Fruit fly (Drosophila melanogaster) whole organism, embryonic: ENCODE data around the gene simj.

Experiments
- Abd-B ChIP-seq: fragments of 200-800 bp; sonication (Bioruptor generic); optimal IDR thresholded peaks from 2 replicates; lab custom pipeline; 2018; ENCODE audit warnings: missing biosample characterization, mild to moderate bottlenecking, missing genetic modification characterization, moderate library complexity
- Adf1 ChIP-seq: fragments of 200-800 bp; sonication (Bioruptor generic); IDR thresholded peaks from 2 replicates; pipeline ENCODE4 v1.3.6; 2022; ENCODE audit warnings: missing biosample characterization, missing genetic modification characterization
- Atf-2 ChIP-seq: fragments of 200-800 bp; sonication (Bioruptor generic); optimal IDR thresholded peaks from 2 replicates; lab custom pipeline; 2016; ENCODE audit warnings: missing biosample characterization, missing genetic modification characterization
- Bgb ChIP-seq: fragments of 200-800 bp; sonication (Bioruptor generic); IDR thresholded peaks from 2 replicates; pipeline ENCODE4 v1.3.6; 2022; ENCODE audit warnings: missing biosample characterization, missing genetic modification characterization; ENCODE audit not compliant: partially characterized antibody
- Bteb2 ChIP-seq: fragments of 200-800 bp; sonication (Bioruptor generic); optimal IDR thresholded peaks from 2 replicates; lab custom pipeline; 2016; ENCODE audit warnings: missing biosample characterization, missing genetic modification characterization
- CG10462 ChIP-seq: fragments of 200-800 bp; sonication (Bioruptor generic); optimal IDR thresholded peaks from 2 replicates; lab custom pipeline; 2016; ENCODE audit warnings: missing biosample characterization, missing genetic modification characterization
- CG11093 ChIP-seq: fragments of 200-800 bp; sonication (Bioruptor generic); IDR thresholded peaks from 3 replicates; pipeline ENCODE4 v1.3.6; 2022; ENCODE audit warnings: missing biosample characterization, missing genetic modification characterization
- CG12744 ChIP-seq: fragments of 200-800 bp; sonication (Bioruptor generic); optimal IDR thresholded peaks from 2 replicates; lab custom pipeline; 2016; ENCODE audit warnings: missing biosample characterization, missing genetic modification characterization
- CG14050 ChIP-seq: fragments of 200-800 bp; sonication (Bioruptor generic); IDR thresholded peaks from 3 replicates; pipeline ENCODE4 v1.3.6; 2022; ENCODE audit warnings: missing biosample characterization, missing genetic modification characterization
- CG15696 ChIP-seq: fragments of 200-800 bp; sonication (Bioruptor generic); optimal IDR thresholded peaks from 2 replicates; lab custom pipeline; 2019; ENCODE audit warnings: missing biosample characterization, mild to moderate bottlenecking, missing genetic modification characterization, moderate library complexity
- CG17186 ChIP-seq: fragments of 200-800 bp; sonication (Bioruptor generic); optimal IDR thresholded peaks from 3 replicates; lab custom pipeline; 2017; ENCODE audit warnings: missing biosample characterization, missing genetic modification reagents, missing genetic modification characterization
- CG17612 ChIP-seq: fragments of 200-800 bp; sonication (Bioruptor generic); IDR thresholded peaks from 2 replicates; pipeline ENCODE4 v1.3.6; 2022; ENCODE audit warnings: missing biosample characterization, missing genetic modification characterization
- CG1792 ChIP-seq: fragments of 200-800 bp; sonication (Bioruptor generic); optimal IDR thresholded peaks from 2 replicates; lab custom pipeline; 2016; ENCODE audit warnings: missing biosample characterization, missing genetic modification characterization
- CG30020 ChIP-seq: fragments of 200-800 bp; optimal IDR thresholded peaks from 2 replicates; lab custom pipeline; 2019; ENCODE audit warnings: missing biosample characterization, mild to moderate bottlenecking, missing genetic modification characterization, moderate library complexity
- CG34376 ChIP-seq: fragments of 200-800 bp; sonication (Bioruptor generic); optimal IDR thresholded peaks from 2 replicates; lab custom pipeline; 2018; ENCODE audit warnings: missing biosample characterization, mild to moderate bottlenecking, missing genetic modification characterization
- CG3726 ChIP-seq: fragments of 200-800 bp; sonication (Bioruptor generic); IDR thresholded peaks from 3 replicates; pipeline ENCODE4, ENCODE4 v1.3.6; 2022; ENCODE audit warnings: missing biosample characterization, missing genetic modification characterization
- CG43689 ChIP-seq: fragments of 200-800 bp; sonication (Bioruptor generic); IDR thresholded peaks from 2 replicates; pipeline ENCODE4 v1.3.6; 2022; ENCODE audit warnings: missing biosample characterization, missing genetic modification characterization
- CG6254 ChIP-seq: fragments of 200-800 bp; sonication (Bioruptor generic); optimal IDR thresholded peaks from 3 replicates; lab custom pipeline; 2017; ENCODE audit warnings: mild to moderate bottlenecking, missing biosample characterization, missing genetic modification reagents, missing genetic modification characterization
- CG6689 ChIP-seq: fragments of 200-800 bp; sonication (Bioruptor generic); IDR thresholded peaks from 2 replicates; pipeline ENCODE4 v1.3.6; 2022; ENCODE audit warnings: missing biosample characterization, missing genetic modification characterization
- CG6791 ChIP-seq: fragments of 200-800 bp; sonication (Bioruptor generic); IDR thresholded peaks from 3 replicates; pipeline ENCODE4 v1.3.6; 2022; ENCODE audit warnings: missing biosample characterization, missing genetic modification characterization; ENCODE audit not compliant: partially characterized antibody
- CG7372 ChIP-seq: fragments of 200-800 bp; sonication (Bioruptor generic); IDR thresholded peaks from 2 replicates; pipeline ENCODE4 v1.3.6; 2022; ENCODE audit warnings: missing biosample characterization, missing genetic modification characterization
- CG9215 ChIP-seq: fragments of 200-800 bp; sonication (Bioruptor generic); IDR thresholded peaks from 2 replicates; pipeline ENCODE4 v1.3.6; 2022; ENCODE audit warnings: missing biosample characterization, missing genetic modification characterization
- CG9609 ChIP-seq: fragments of 200-800 bp; sonication (Bioruptor generic); optimal IDR thresholded peaks from 3 replicates; lab custom pipeline; 2016; ENCODE audit warnings: missing biosample characterization, missing genetic modification characterization
- CG9876 ChIP-seq: fragments of 200-800 bp; sonication (Bioruptor generic); optimal IDR thresholded peaks from 2 replicates; lab custom pipeline; 2016; ENCODE audit warnings: missing biosample characterization, missing genetic modification characterization
- CkIIα-i1 ChIP-seq: fragments of 200-800 bp; sonication (Bioruptor generic); IDR thresholded peaks from 2 replicates; pipeline ENCODE4 v1.3.6; 2022; ENCODE audit warnings: missing biosample characterization, missing genetic modification characterization
- Hmx ChIP-seq: fragments of 200-800 bp; sonication (Bioruptor generic); optimal IDR thresholded peaks from 2 replicates; lab custom pipeline; 2016; ENCODE audit warnings: missing biosample characterization, missing genetic modification characterization
- Hsf ChIP-seq: fragments of 200-800 bp; sonication (Bioruptor generic); optimal IDR thresholded peaks from 3 replicates; lab custom pipeline; 2016; ENCODE audit warnings: missing biosample characterization, missing genetic modification characterization
- Oaz ChIP-seq: fragments of 200-800 bp; sonication (Bioruptor generic); IDR thresholded peaks from 2 replicates; pipeline ENCODE4 v1.3.6; 2022; ENCODE audit warnings: missing biosample characterization, missing genetic modification characterization
- Side ChIP-seq: fragments of 200-800 bp; sonication (Bioruptor generic); optimal IDR thresholded peaks from 2 replicates; lab custom pipeline; 2016; ENCODE audit warnings: missing biosample characterization, missing genetic modification characterization
- Spps ChIP-seq: fragments of 200-800 bp; sonication (Bioruptor generic); optimal IDR thresholded peaks from 2 replicates; lab custom pipeline; 2018; ENCODE audit warnings: missing biosample characterization, mild to moderate bottlenecking, missing genetic modification characterization
- Sry-β ChIP-seq: fragments of 200-800 bp; sonication (Bioruptor generic); optimal IDR thresholded peaks from 2 replicates; lab custom pipeline; 2018; ENCODE audit warnings: missing biosample characterization, mild to moderate bottlenecking, missing genetic modification characterization, moderate library complexity
- Ssrp ChIP-seq: fragments of 200-800 bp; sonication (Bioruptor generic); optimal IDR thresholded peaks from 2 replicates; lab custom pipeline; 2018; ENCODE audit warnings: missing biosample characterization, mild to moderate bottlenecking, missing genetic modification characterization, moderate library complexity
- bsh ChIP-seq, 2 experiments: fragments of 200-800 bp; sonication (Bioruptor generic); optimal IDR thresholded peaks; 2 replicates each; lab custom pipeline; 2017 to 2018; ENCODE audit warnings: mild to moderate bottlenecking in 2 of 2, missing biosample characterization in 2 of 2, missing genetic modification characterization in 2 of 2, moderate library complexity in 1 of 2
- chinmo ChIP-seq: fragments of 200-800 bp; sonication (Bioruptor generic); IDR thresholded peaks from 4 replicates; pipeline ENCODE4 v1.3.6; 2022; ENCODE audit warnings: missing biosample characterization, missing genetic modification characterization; ENCODE audit not compliant: partially characterized antibody
- crp ChIP-seq, 2 experiments: fragments of 200-800 bp; sonication (Bioruptor generic); optimal IDR thresholded peaks; 2 replicates in 1 of 2; 3 replicates in 1 of 2; lab custom pipeline; 2017; ENCODE audit warnings: missing biosample characterization in 2 of 2, missing genetic modification characterization in 2 of 2, mild to moderate bottlenecking in 1 of 2, moderate library complexity in 1 of 2
- dati ChIP-seq: fragments of 200-800 bp; sonication (Bioruptor generic); IDR thresholded peaks from 2 replicates; pipeline ENCODE4 v1.3.6; 2022; ENCODE audit warnings: missing biosample characterization, missing genetic modification characterization
- ftz-f1 ChIP-seq: fragments of 200-800 bp; sonication (Bioruptor generic); optimal IDR thresholded peaks from 2 replicates; lab custom pipeline; 2016; ENCODE audit warnings: missing biosample characterization, missing genetic modification characterization
- ken ChIP-seq: fragments of 200-800 bp; sonication (Bioruptor generic); IDR thresholded peaks from 3 replicates; pipeline ENCODE4 v1.3.6; 2022; ENCODE audit warnings: missing biosample characterization, missing genetic modification characterization
- klu ChIP-seq: fragments of 200-800 bp; sonication (Bioruptor generic); IDR thresholded peaks from 2 replicates; pipeline ENCODE4 v1.3.6; 2022; ENCODE audit warnings: missing biosample characterization, missing genetic modification characterization
- lmd ChIP-seq: fragments of 200-800 bp; sonication (Bioruptor generic); IDR thresholded peaks from 2 replicates; pipeline ENCODE4 v1.3.6; 2022; ENCODE audit warnings: missing biosample characterization, missing genetic modification characterization
- luna ChIP-seq: fragments of 200-800 bp; sonication (Bioruptor generic); optimal IDR thresholded peaks from 2 replicates; lab custom pipeline; 2016; ENCODE audit warnings: missing biosample characterization, missing genetic modification characterization
- maf-S ChIP-seq: fragments of 200-800 bp; sonication (Bioruptor generic); optimal IDR thresholded peaks from 2 replicates; lab custom pipeline; 2016; ENCODE audit warnings: missing biosample characterization, missing genetic modification characterization
- nau ChIP-seq: fragments of 200-800 bp; sonication (Bioruptor generic); optimal IDR thresholded peaks from 3 replicates; lab custom pipeline; 2017; ENCODE audit warnings: missing biosample characterization, mild to moderate bottlenecking, missing genetic modification characterization, missing genetic modification reagents
- nmo ChIP-seq: fragments of 200-800 bp; sonication (Bioruptor generic); optimal IDR thresholded peaks from 2 replicates; lab custom pipeline; 2018; ENCODE audit warnings: missing biosample characterization, mild to moderate bottlenecking, missing genetic modification characterization, moderate library complexity
- pho ChIP-seq: fragments of 200-800 bp; sonication (Bioruptor generic); optimal IDR thresholded peaks from 2 replicates; lab custom pipeline; 2016; ENCODE audit warnings: missing biosample characterization, missing genetic modification characterization
- sens-2 ChIP-seq: fragments of 200-800 bp; sonication (Bioruptor generic); IDR thresholded peaks from 2 replicates; pipeline ENCODE4 v1.3.6; 2022; ENCODE audit warnings: missing biosample characterization, missing genetic modification characterization
- shn ChIP-seq: fragments of 200-800 bp; sonication (Bioruptor generic); optimal IDR thresholded peaks from 3 replicates; lab custom pipeline; 2016; ENCODE audit warnings: missing biosample characterization, missing genetic modification characterization
- tll ChIP-seq, 2 experiments: fragments of 200-800 bp in 1 of 2; fragments of >200 bp in 1 of 2; sonication (Bioruptor generic) in 1 of 2; optimal IDR thresholded peaks; 2 replicates each; lab custom pipeline; 2017 to 2019; ENCODE audit warnings: missing biosample characterization in 2 of 2, missing genetic modification characterization in 2 of 2, mild to moderate bottlenecking in 1 of 2, moderate library complexity in 1 of 2
- trh ChIP-seq: fragments of 200-800 bp; sonication (Bioruptor generic); optimal IDR thresholded peaks from 2 replicates; lab custom pipeline; 2016; ENCODE audit warnings: missing biosample characterization, missing genetic modification characterization
- wdn ChIP-seq: fragments of 200-800 bp; sonication (Bioruptor generic); IDR thresholded peaks from 2 replicates; pipeline ENCODE4 v1.3.6; 2022; ENCODE audit warnings: missing biosample characterization, missing genetic modification characterization
- wek ChIP-seq: fragments of 200-800 bp; sonication (Bioruptor generic); optimal IDR thresholded peaks from 3 replicates; lab custom pipeline; 2018; ENCODE audit warnings: missing biosample characterization, mild to moderate bottlenecking, missing genetic modification characterization, moderate library complexity

The simj gene

dm6 chr3L:10664511-10665062 lies at the start of gene simj (continued):
- TF ChIP-seq CG12744 (peak; percentile 12), dati (no peak), Hmx (no peak), chinmo (GFP tag; lab: Robert Waterston, UW) (peak; percentile 96), CG34376 (GFP tag; lab: Kevin White, UChicago) (peak; percentile 88), shn (GFP tag; lab: Kevin White, UChicago) (peak; percentile 4), CG10462 (GFP tag; lab: Kevin White, UChicago) (no peak), nmo (GFP tag; lab: Kevin White, UChicago) (peak; percentile 60), CG43689 (no peak), lmd (GFP tag; lab: Robert Waterston, UW) (no peak), pho (GFP tag; lab: Kevin White, UChicago) (peak; percentile 23), CG7372 (GFP tag; lab: Robert Waterston, UW) (no peak), wek (peak; percentile 75), CG17186 (GFP tag; lab: Kevin White, UChicago) (peak; percentile 96), maf-S (GFP tag; lab: Kevin White, UChicago) (no peak), nau (peak; percentile 58), CG15696 (tag; lab: Kevin White, UChicago) (peak; percentile 6), Oaz (no peak), Bteb2 (GFP tag; lab: Kevin White, UChicago) (peak; percentile 34), Bgb (GFP tag; lab: Robert Waterston, UW) (peak; percentile 94), bsh (GFP tag; optimal IDR thresholded peaks at IDR 0.05; lab: Kevin White, UChicago) (peak in 1 of 2 experiments; percentile 26), CG9609 (GFP tag; lab: Kevin White, UChicago) (no peak), trh (GFP tag; lab: Kevin White, UChicago) (no peak), CG6791 (GFP tag; lab: Robert Waterston, UW) (peak; percentile 88), CG17612 (GFP tag; lab: Robert Waterston, UW) (no peak), luna (GFP tag; lab: Kevin White, UChicago) (peak; percentile 48), Atf-2 (no peak), CG9215 (no peak), crp (GFP tag; optimal IDR thresholded peaks at IDR 0.05; lab: Kevin White, UChicago) (peak in 1 of 2 experiments; percentile 63), wdn (GFP tag; lab: Robert Waterston, UW) (no peak; the same call in 1 of the 2 replicates), sens-2 (GFP tag; lab: Robert Waterston, UW) (no peak), Adf1 (peak; percentile 68; the same call in 1 of the 2 replicates), CG1792 (GFP tag; lab: Kevin White, UChicago) (no peak), Spps (tag; lab: Kevin White, UChicago) (peak; percentile 29), ken (GFP tag; lab: Robert Waterston, UW) (peak; percentile 7; the same call in 2 of the 3 replicates), tll (GFP tag; optimal IDR thresholded peaks at IDR 0.05; lab: Kevin White, UChicago) (no peak), ftz-f1 (peak; percentile 14), klu (GFP tag; lab: Robert Waterston, UW) (no peak), Side (GFP tag; lab: Kevin White, UChicago) (peak; percentile 36), CG6254 (GFP tag; lab: Kevin White, UChicago) (no peak), CG3726 (GFP tag; lab: Robert Waterston, UW) (no peak), CG14050 (GFP tag; lab: Robert Waterston, UW) (no peak), Abd-B (GFP tag; lab: Kevin White, UChicago) (no peak), Ssrp (tag; lab: Kevin White, UChicago) (no peak), Sry-β (GFP tag; lab: Kevin White, UChicago) (no peak), CkIIα-i1 (no peak), CG6689 (GFP tag; lab: Robert Waterston, UW) (0 out of 2 replicates have a peak, but pooled peaks have one; percentile 6), Hsf (GFP tag; lab: Kevin White, UChicago) (peak; percentile 51), CG30020 (peak; percentile 16), CG9876 (peak; percentile 46), CG11093 (GFP tag; lab: Robert Waterston, UW) (no peak)
